Worm (Caenorhabditis elegans) whole organism, midembryonic: ENCODE results near the gene fbxa-66.

Experiments used
- T22C8.4 ChIP-seq: fragments of 200-800 bp; sonication (Bioruptor generic); IDR thresholded peaks from 2 replicates; pipeline ENCODE4 v1.3.6; 2022; ENCODE audit warnings: missing genetic modification characterization, missing compliant biosample characterization
- flt-1 ChIP-seq: fragments of 200-800 bp; sonication (Bioruptor generic); IDR thresholded peaks from 2 replicates; pipeline ENCODE4 v1.3.6; 2022; ENCODE audit warnings: missing genetic modification characterization, missing compliant biosample characterization
- klf-2 ChIP-seq: fragments of 200-800 bp; sonication (Bioruptor generic); conservative IDR thresholded peaks from 2 replicates; pipeline ENCODE4 v1.3.6; 2022; ENCODE audit warnings: missing genetic modification reagents, missing genetic modification characterization, missing compliant biosample characterization
- med-1 ChIP-seq: sonication (generic microtip); optimal IDR thresholded peaks from 2 replicates; lab custom pipeline; 2017; ENCODE audit warnings: missing genetic modification characterization, mild to moderate bottlenecking, missing compliant biosample characterization, antibody characterized with exemption, missing genetic modification reagents; ENCODE audit not compliant: insufficient read depth
- tab-1 ChIP-seq: fragments of 200-800 bp; sonication (Bioruptor generic); IDR thresholded peaks from 2 replicates; pipeline ENCODE4 v1.3.6; 2022; ENCODE audit warnings: missing genetic modification characterization, missing compliant biosample characterization

DNA sequence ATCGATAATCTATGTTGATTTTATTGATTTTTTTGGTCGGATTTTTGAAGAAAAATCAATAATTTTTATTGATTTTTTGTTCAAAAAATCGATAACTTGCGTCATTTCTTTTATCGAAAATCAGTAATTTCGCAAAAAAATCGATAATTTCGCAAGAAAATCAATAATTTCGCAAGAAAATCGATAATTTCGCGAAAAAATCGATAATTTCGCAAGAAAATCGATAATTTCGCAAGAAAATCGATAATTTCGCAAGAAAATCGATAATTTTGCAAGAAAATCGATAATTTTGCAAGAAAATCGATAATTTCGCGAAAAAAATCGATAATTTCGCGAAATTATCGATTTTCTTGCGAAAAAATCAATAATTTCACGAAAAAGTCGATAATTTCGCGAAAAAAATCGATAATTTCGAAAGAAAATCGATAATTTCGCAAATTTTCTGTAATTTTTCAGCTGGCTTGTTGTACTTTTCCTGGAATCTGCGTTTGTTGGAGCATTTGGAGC lies 30.4 kb downstream of the fbxa-66 start:
- TF ChIP-seq med-1 (GFP tag; lab: Kevin White, UChicago): no peak
- TF ChIP-seq tab-1: no peak
- peak; percentile 97 for TF ChIP-seq T22C8.4 (GFP tag; lab: Robert Waterston, UW)
- TF ChIP-seq klf-2: no peak
- no peak for TF ChIP-seq flt-1 (GFP tag; lab: Robert Waterston, UW)
